Worm (Caenorhabditis elegans) whole organism, L2 larva: Measurements from ENCODE around the gene C55A1.1.
"Not testable (repeated sequence)": the region's sequence is repeated elsewhere in the genome, so short reads cannot be mapped to it uniquely, and the experiment has no call there.

Source experiments
- ama-1 ChIP-seq: fragments of 150-350 bp; optimal IDR thresholded peaks from 2 replicates; lab custom pipeline; 2018; ENCODE audit warnings: inconsistent platforms
- fos-1 ChIP-seq: fragments of 150-350 bp; optimal IDR thresholded peaks from 2 replicates; lab custom pipeline; 2014; ENCODE audit warnings: missing biosample characterization, missing genetic modification characterization
- snpc-4 ChIP-seq: fragments of 150-350 bp; optimal IDR thresholded peaks from 2 replicates; lab custom pipeline; 2014; ENCODE audit warnings: missing biosample characterization, missing genetic modification characterization

DNA sequence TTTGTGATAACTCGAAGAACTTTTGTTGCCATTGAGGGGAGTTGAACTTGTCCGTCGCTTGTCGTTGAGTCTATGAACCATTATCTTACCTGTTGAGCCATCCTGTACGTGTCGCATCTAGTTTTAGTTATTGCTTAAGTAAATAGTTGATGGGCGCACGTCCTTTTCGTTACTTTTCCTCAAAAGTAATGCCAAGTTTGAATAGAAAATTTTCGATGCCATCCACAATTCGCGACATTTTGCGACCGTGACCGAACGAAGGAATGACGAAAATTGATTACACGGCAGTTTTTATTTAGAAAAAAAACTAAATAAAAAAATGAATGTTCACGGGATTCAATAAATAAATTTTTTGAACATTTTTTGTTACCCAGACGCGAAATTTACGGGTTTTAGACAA, 46.6 kb downstream of the C55A1.1 start, which contains the start of gene F53E4.1:
- not testable (repeated sequence) for TF ChIP-seq snpc-4; fos-1 (tag; lab: Kevin White, UChicago); ama-1 (lab: Kevin White, UChicago)
